Fruit fly (Drosophila melanogaster): ENCODE results near the gene Blos2.

Blos2 gene

DNA sequence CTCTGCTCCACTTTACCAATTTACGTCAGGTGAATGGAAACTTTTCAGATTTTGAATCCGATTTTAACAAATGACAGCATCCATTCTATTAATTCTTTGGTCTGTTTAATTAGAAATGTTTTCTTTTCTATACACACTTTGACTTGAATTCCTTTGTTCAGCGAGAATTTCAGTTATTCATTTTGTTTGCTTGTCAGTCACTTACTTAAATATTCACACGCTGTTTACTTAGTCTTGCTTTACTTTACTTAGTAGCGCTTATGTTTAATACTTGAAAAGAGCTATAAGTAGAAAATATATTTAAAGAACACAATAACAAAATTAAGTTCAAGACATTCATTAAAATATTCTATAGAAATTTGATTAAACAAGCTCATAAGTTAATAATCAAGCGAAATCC is 46.1 kb downstream of the Blos2 start, which contains the start of gene CG32073 (continued):
- TF ChIP-seq eyg (GFP tag; optimal IDR thresholded peaks at IDR 0.05) (no peak), shn (GFP tag; optimal IDR thresholded peaks at IDR 0.05) (no peak), slbo (GFP tag; IDR thresholded peaks at IDR 0.05) (no peak), CG1602 (GFP tag; optimal IDR thresholded peaks at IDR 0.05) (no peak), Xrp1 (GFP tag; IDR thresholded peaks at IDR 0.05) (no peak), Hand (GFP tag; optimal IDR thresholded peaks at IDR 0.05) (no peak), Trl (optimal IDR thresholded peaks at IDR 0.05) (no peak), Trl (GFP tag; optimal IDR thresholded peaks at IDR 0.05) (peak; percentile 36), al (GFP tag; IDR thresholded peaks at IDR 0.05) (no peak), Xbp1 (GFP tag; optimal IDR thresholded peaks at IDR 0.05) (no peak), kah (GFP tag; optimal IDR thresholded peaks at IDR 0.05) (no peak), Dp (GFP tag; optimal IDR thresholded peaks at IDR 0.05) (no peak), usp (GFP tag; optimal IDR thresholded peaks at IDR 0.05) (no peak), Atf6 (GFP tag; IDR thresholded peaks at IDR 0.05) (no peak), CG34422 (GFP tag; IDR thresholded peaks at IDR 0.05) (no peak), CG4820 (GFP tag; optimal IDR thresholded peaks at IDR 0.05) (no peak), hth (optimal IDR thresholded peaks at IDR 0.05) (no peak), YL-1 (GFP tag; optimal IDR thresholded peaks at IDR 0.05) (no peak)

DNA sequence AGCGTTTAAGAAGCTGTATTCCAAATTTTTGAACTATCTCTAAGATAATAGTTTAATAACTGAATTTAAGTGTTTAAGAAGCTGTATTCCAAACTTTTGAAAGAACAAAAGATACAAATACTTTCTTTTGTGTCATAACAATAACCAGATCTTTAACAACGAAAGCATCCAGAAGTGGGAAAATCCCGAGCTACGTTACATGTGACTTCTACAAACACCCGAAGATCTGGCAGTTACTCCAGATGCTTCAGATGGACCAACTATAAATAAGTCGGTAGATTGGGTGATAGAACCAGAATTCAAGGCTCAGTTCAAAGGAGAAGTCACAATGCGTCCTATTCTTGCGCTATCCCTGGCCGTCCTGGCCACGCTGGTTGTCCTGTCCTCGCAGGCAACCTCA is 46.6 kb downstream of the Blos2 start, which contains the start of gene CG12522:
CG12522 (plus strand) TSS at position 301 of the 400 bp plus-strand sequence.
- TF ChIP-seq Dbx (GFP tag; IDR thresholded peaks at IDR 0.05) (no peak), Myb (GFP tag; optimal IDR thresholded peaks at IDR 0.05) (no peak), bigmax (GFP tag; optimal IDR thresholded peaks at IDR 0.05) (no peak), CG14667 (GFP tag; IDR thresholded peaks at IDR 0.05) (no peak), CoRest (tag; optimal IDR thresholded peaks at IDR 0.05) (no peak), CG10147 (GFP tag; optimal IDR thresholded peaks at IDR 0.05) (no peak), eve (GFP tag; optimal IDR thresholded peaks at IDR 0.05) (no peak), CG6689 (GFP tag; IDR thresholded peaks at IDR 0.05) (no peak), CG4820 (GFP tag; optimal IDR thresholded peaks at IDR 0.05) (no peak), CG14860 (GFP tag; IDR thresholded peaks at IDR 0.05; ENCODE audit: partially characterized antibody) (no peak), salm (tag; optimal IDR thresholded peaks at IDR 0.05) (no peak)

dm6 chr3L:11109454-11109853 is 48.1 kb downstream of the Blos2 start, which contains the start of the genes CG34012 and emei:
Gene CG34012, minus strand, starts transcription at chr3L:11109505.
Gene emei, plus strand, starts transcription at chr3L:11109690.
- TF ChIP-seq MESR4 (GFP tag; optimal IDR thresholded peaks at IDR 0.05) (peak; percentile 55), E2f2 (GFP tag; IDR thresholded peaks at IDR 0.05) (peak; percentile 88), CG31224 (GFP tag; IDR thresholded peaks at IDR 0.05) (no peak), CG6791 (GFP tag; IDR thresholded peaks at IDR 0.05; ENCODE audit: partially characterized antibody) (no peak), CG9797 (GFP tag; optimal IDR thresholded peaks at IDR 0.05) (peak; percentile 47), CG2199 (GFP tag; IDR thresholded peaks at IDR 0.05) (no peak), CG4617 (GFP tag; optimal IDR thresholded peaks at IDR 0.05; ENCODE audit: borderline replicate concordance) (peak; percentile 6), toy (GFP tag; IDR thresholded peaks at IDR 0.05) (no peak), usp (GFP tag; optimal IDR thresholded peaks at IDR 0.05) (no peak), CG30403 (GFP tag; optimal IDR thresholded peaks at IDR 0.05) (no peak), CG7928 (GFP tag; optimal IDR thresholded peaks at IDR 0.05) (no peak), H15 (GFP tag; IDR thresholded peaks at IDR 0.05) (no peak), Blimp-1 (GFP tag; optimal IDR thresholded peaks at IDR 0.05) (no peak), peb (GFP tag; IDR thresholded peaks at IDR 0.05) (no peak), Atf6 (GFP tag; IDR thresholded peaks at IDR 0.05) (no peak), CG8924 (tag; optimal IDR thresholded peaks at IDR 0.05) (no peak), CG8765 (GFP tag; IDR thresholded peaks at IDR 0.05) (no peak), pros (GFP tag; optimal IDR thresholded peaks at IDR 0.05) (no peak), bsh (GFP tag; optimal IDR thresholded peaks at IDR 0.05) (no peak), CG16779 (GFP tag; IDR thresholded peaks at IDR 0.05) (no peak), Hmx (GFP tag; optimal IDR thresholded peaks at IDR 0.05) (no peak), CG7839 (tag; optimal IDR thresholded peaks at IDR 0.05) (no peak), ato (GFP tag; IDR thresholded peaks at IDR 0.05; ENCODE audit: partially characterized antibody) (no peak), gcm2 (GFP tag; optimal IDR thresholded peaks at IDR 0.05) (no peak), Fer3 (tag; optimal IDR thresholded peaks at IDR 0.05) (no peak)
